Worm (Caenorhabditis elegans) whole organism, L1 larva: Measurements from ENCODE around the gene ZK563.7.

Experiments used
- ama-1 ChIP-seq: fragments of 150-350 bp; optimal IDR thresholded peaks from 2 replicates; lab custom pipeline; 2014
- fos-1 ChIP-seq: fragments of 150-350 bp; optimal IDR thresholded peaks from 2 replicates; lab custom pipeline; 2014; ENCODE audit warnings: missing biosample characterization, missing genetic modification characterization
- irx-1 ChIP-seq: sonication (generic microtip); optimal IDR thresholded peaks from 2 replicates; lab custom pipeline; 2016; ENCODE audit warnings: missing genetic modification characterization, missing compliant biosample characterization
- jun-1 ChIP-seq: fragments of 150-350 bp; optimal IDR thresholded peaks from 2 replicates; lab custom pipeline; 2014; ENCODE audit warnings: missing biosample characterization, missing genetic modification reagents, missing genetic modification characterization
- lin-15B ChIP-seq: fragments of 150-350 bp; sonication (generic microtip); optimal IDR thresholded peaks from 3 replicates; lab custom pipeline; 2014; ENCODE audit warnings: missing biosample characterization, missing genetic modification characterization
- mab-9 ChIP-seq: fragments of 200-800 bp; sonication (Bioruptor generic); IDR thresholded peaks from 2 replicates; pipeline ENCODE4 v1.3.6; 2022; ENCODE audit warnings: missing genetic modification reagents, missing genetic modification characterization, missing compliant biosample characterization
- mdl-1 ChIP-seq, 2 experiments: fragments of 150-350 bp; optimal IDR thresholded peaks; 2 replicates each; lab custom pipeline; 2014 to 2017; ENCODE audit warnings: missing biosample characterization in 2 of 2, missing genetic modification characterization in 2 of 2, inconsistent platforms in 1 of 2
- nhr-12 ChIP-seq: sonication (generic microtip); optimal IDR thresholded peaks from 2 replicates; lab custom pipeline; 2017; ENCODE audit warnings: missing biosample characterization, missing genetic modification characterization
- pqm-1 ChIP-seq: sonication (generic microtip); optimal IDR thresholded peaks from 3 replicates; lab custom pipeline; 2017; ENCODE audit warnings: missing biosample characterization, missing genetic modification characterization
- sox-4 ChIP-seq: sonication (generic microtip); optimal IDR thresholded peaks from 2 replicates; lab custom pipeline; 2016; ENCODE audit warnings: missing genetic modification characterization, missing compliant biosample characterization
- unc-130 ChIP-seq: fragments of 150-350 bp; optimal IDR thresholded peaks from 2 replicates; lab custom pipeline; 2017; ENCODE audit warnings: missing biosample characterization, missing genetic modification characterization, inconsistent platforms

DNA sequence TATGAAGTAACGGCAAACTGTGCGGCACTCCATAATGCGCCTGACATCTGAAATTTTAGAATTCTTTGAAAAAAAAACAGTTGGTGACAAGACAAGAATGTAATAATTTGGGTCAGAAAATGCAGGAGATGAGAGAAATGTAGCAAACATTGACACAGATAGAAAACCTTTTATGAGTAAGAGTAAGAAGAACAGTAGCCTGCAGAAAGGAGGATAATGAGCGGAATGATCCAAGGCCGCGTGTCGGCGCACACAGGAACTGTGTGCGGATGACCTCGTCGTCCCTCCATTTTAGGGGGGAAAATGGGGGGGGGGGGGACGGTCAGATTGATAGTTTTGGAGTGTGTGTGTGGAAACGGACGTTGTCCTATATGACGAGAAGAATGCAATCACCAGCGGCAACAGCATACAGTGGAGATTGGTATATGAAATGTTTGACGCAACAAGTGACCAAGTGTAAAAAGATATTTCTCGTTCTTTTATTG, 34.4 kb downstream of the ZK563.7 start, which contains the start of gene dhs-27:
- no peak for TF ChIP-seq sox-4 (tag; lab: Kevin White, UChicago)
- TF ChIP-seq pqm-1 = no peak
- TF ChIP-seq lin-15B (tag; lab: Kevin White, UChicago) = no peak
- TF ChIP-seq unc-130 (tag; lab: Kevin White, UChicago) = no peak
- TF ChIP-seq jun-1 (tag; lab: Kevin White, UChicago) = no peak
- no peak for TF ChIP-seq irx-1
- no peak for TF ChIP-seq ama-1 (lab: Kevin White, UChicago)
- no peak for TF ChIP-seq mdl-1 (tag; optimal IDR thresholded peaks at IDR 0.05; lab: Kevin White, UChicago)
- no peak for TF ChIP-seq fos-1 (tag; lab: Kevin White, UChicago)
- no peak for TF ChIP-seq mab-9 (GFP tag; lab: Robert Waterston, UW)
- no peak for TF ChIP-seq nhr-12
